Worm (Caenorhabditis elegans): ENCODE measurements around the gene grl-27.

Gene grl-27

DNA sequence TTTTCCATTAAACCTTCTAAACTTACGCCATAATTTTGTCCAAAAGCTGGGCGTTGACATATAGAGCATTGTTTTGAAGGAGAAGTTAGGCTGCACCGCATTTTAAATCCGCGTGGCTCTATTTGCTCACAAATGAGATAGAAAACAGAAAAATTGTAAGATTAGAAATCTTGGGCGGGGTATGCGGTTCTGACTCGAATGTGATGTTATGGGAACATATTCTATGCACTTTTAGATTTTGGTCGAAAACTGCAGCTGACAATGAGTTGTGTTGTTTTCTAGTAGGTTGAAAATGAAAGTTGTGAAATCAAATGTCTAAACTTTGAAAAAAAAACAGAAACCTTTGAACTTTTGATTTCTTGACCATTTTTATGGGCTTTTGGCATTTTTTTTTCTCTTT, 32.3 kb downstream of the grl-27 start, which contains the start of gene nhr-222:
Gene nhr-222 (minus strand): TSS at position 101 of the 400 bp plus-strand sequence.
- TF ChIP-seq tbx-2 (tag; optimal IDR thresholded peaks at IDR 0.05) (no peak), mep-1 (tag; optimal IDR thresholded peaks at IDR 0.05) (no peak), C04F5.9 (tag; optimal IDR thresholded peaks at IDR 0.05) (no peak), nhr-84 (tag; optimal IDR thresholded peaks at IDR 0.05) (no peak), ceh-63 (GFP tag; optimal IDR thresholded peaks at IDR 0.05) (no peak), sptf-1 (tag; optimal IDR thresholded peaks at IDR 0.05) (no peak), sox-4 (tag; optimal IDR thresholded peaks at IDR 0.05) (no peak), lin-15B (tag; optimal IDR thresholded peaks at IDR 0.05) (no peak), nhr-20 (tag; optimal IDR thresholded peaks at IDR 0.05) (no peak), dsc-1 (tag; optimal IDR thresholded peaks at IDR 0.05) (no peak), mdl-1 (tag; optimal IDR thresholded peaks at IDR 0.05) (no peak), fos-1 (tag; optimal IDR thresholded peaks at IDR 0.05) (no peak), egl-13 (tag; optimal IDR thresholded peaks at IDR 0.05) (no peak), lir-3 (tag; optimal IDR thresholded peaks at IDR 0.05; ENCODE audit: poor library complexity) (no peak), nhr-77 (tag; optimal IDR thresholded peaks at IDR 0.05) (no peak), lin-39 (tag; optimal IDR thresholded peaks at IDR 0.05) (no peak), C16A3.4 (tag; optimal IDR thresholded peaks at IDR 0.05) (no peak), ets-5 (GFP tag; IDR thresholded peaks at IDR 0.05) (no peak), jun-1 (tag; optimal IDR thresholded peaks at IDR 0.05) (no peak), zip-4 (GFP tag; optimal IDR thresholded peaks at IDR 0.05) (no peak)

DNA sequence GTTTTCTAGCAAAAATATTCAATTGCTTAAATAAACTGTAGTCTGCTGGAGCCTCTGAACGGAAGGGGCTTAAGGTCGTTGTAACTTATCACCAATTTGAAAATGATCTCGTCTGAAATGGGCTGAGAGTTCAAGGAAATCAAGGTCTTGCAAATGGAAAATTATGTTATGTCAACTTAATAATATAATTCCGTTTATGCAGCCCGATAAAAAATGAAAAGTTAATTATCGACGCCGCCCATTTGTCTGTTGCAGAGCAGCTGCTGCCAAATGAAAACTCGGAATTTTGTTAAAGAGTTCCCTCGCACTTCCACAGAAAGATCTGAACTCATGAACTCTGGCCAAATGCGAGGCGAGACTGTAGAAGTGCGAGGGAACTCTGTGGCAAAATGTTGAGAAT, 34.5 kb downstream of the grl-27 start, which contains the start of gene srbc-67:
Gene srbc-67 (minus strand): TSS at position 101 of the 400 bp plus-strand sequence.
- TF ChIP-seq fkh-8 (tag; optimal IDR thresholded peaks at IDR 0.05) (no peak), nhr-28 (tag; optimal IDR thresholded peaks at IDR 0.05) (no peak), lsy-2 (tag; optimal IDR thresholded peaks at IDR 0.05) (no peak)

ce11 chrV:3538307-3538706, 37.4 kb downstream of the grl-27 start, which contains the start of gene nhr-93:
Gene nhr-93, minus strand, starts transcription at chrV:3538407.
- TF ChIP-seq nhr-20 (tag; optimal IDR thresholded peaks at IDR 0.05) (no peak), fkh-4 (tag; optimal IDR thresholded peaks at IDR 0.05; ENCODE audit: borderline replicate concordance) (no peak), unc-62 (GFP tag; optimal IDR thresholded peaks at IDR 0.05) (no peak), ceh-90 (tag; optimal IDR thresholded peaks at IDR 0.05) (no peak), lin-14 (GFP tag; optimal IDR thresholded peaks at IDR 0.05) (no peak), nhr-71 (tag; optimal IDR thresholded peaks at IDR 0.05) (no peak), mab-9 (GFP tag; IDR thresholded peaks at IDR 0.05) (no peak), aha-1 (tag; optimal IDR thresholded peaks at IDR 0.05) (no peak), nhr-47 (tag; optimal IDR thresholded peaks at IDR 0.05) (no peak), blmp-1 (tag; optimal IDR thresholded peaks at IDR 0.05) (no peak), mdl-1 (tag; optimal IDR thresholded peaks at IDR 0.05) (no peak), pag-3 (tag; optimal IDR thresholded peaks at IDR 0.05; ENCODE audit: borderline replicate concordance, insufficient read depth) (no peak), egl-27 (tag; optimal IDR thresholded peaks at IDR 0.05) (no peak), efl-3 (GFP tag; optimal IDR thresholded peaks at IDR 0.05) (no peak), tlp-1 (tag; optimal IDR thresholded peaks at IDR 0.05) (no peak), C34B4.2 (tag; optimal IDR thresholded peaks at IDR 0.05) (no peak), nhr-19 (GFP tag; conservative IDR thresholded peaks at IDR 0.05) (no peak), hlh-17 (GFP tag; optimal IDR thresholded peaks at IDR 0.05; ENCODE audit: borderline replicate concordance) (no peak), alr-1 (tag; optimal IDR thresholded peaks at IDR 0.05; ENCODE audit: borderline replicate concordance) (no peak), hpl-2 (GFP tag; optimal IDR thresholded peaks at IDR 0.05) (no peak)
